Fruit fly (Drosophila melanogaster): ENCODE measurements around the gene vret.

Gene vret

dm6 chr3R:22753600-22753894 is 8.2 kb upstream of the vret start (continued):
- TF ChIP-seq CG2199 (GFP tag; IDR thresholded peaks at IDR 0.05) (0 out of 3 replicates have a peak, but pooled peaks have one; percentile 65), CG1529 (GFP tag; optimal IDR thresholded peaks at IDR 0.05) (no peak), so (GFP tag; IDR thresholded peaks at IDR 0.05) (peak; percentile 65; the same call in 1 of the 3 replicates), ci (GFP tag; IDR thresholded peaks at IDR 0.05) (no peak), abd-A (tag; optimal IDR thresholded peaks at IDR 0.05) (peak; percentile 44), Dbx (GFP tag; IDR thresholded peaks at IDR 0.05) (0 out of 3 replicates have a peak, but pooled peaks have one; percentile 7), mirr (GFP tag; optimal IDR thresholded peaks at IDR 0.05) (peak; percentile 70), CG42726 (GFP tag; IDR thresholded peaks at IDR 0.05; ENCODE audit: partially characterized antibody) (0 out of 2 replicates have a peak, but pooled peaks have one; percentile 32), CG13287 (GFP tag; IDR thresholded peaks at IDR 0.05; ENCODE audit: partially characterized antibody) (peak; percentile 43; the same call in 1 of the 2 replicates), chinmo (GFP tag; IDR thresholded peaks at IDR 0.05; ENCODE audit: partially characterized antibody) (peak; percentile 98), HLHmδ (GFP tag; optimal IDR thresholded peaks at IDR 0.05) (peak; percentile 50), Deaf1 (tag; optimal IDR thresholded peaks at IDR 0.05) (peak; percentile 90), Hr3 (GFP tag; optimal IDR thresholded peaks at IDR 0.05) (no peak), sug (tag; optimal IDR thresholded peaks at IDR 0.05) (peak; percentile 71)

dm6 chr3R:22752929-22753328 is 7.5 kb upstream of the vret start:
- TF ChIP-seq Antp (GFP tag; optimal IDR thresholded peaks at IDR 0.05) (no peak), slp2 (GFP tag; optimal IDR thresholded peaks at IDR 0.05) (no peak), amos (GFP tag; IDR thresholded peaks at IDR 0.05; ENCODE audit: partially characterized antibody) (no peak), NC2α (GFP tag; optimal IDR thresholded peaks at IDR 0.05) (no peak), CG3065 (GFP tag; optimal IDR thresholded peaks at IDR 0.05) (no peak), Lpt (GFP tag; optimal IDR thresholded peaks at IDR 0.05) (no peak), CG15011 (GFP tag; optimal IDR thresholded peaks at IDR 0.05) (no peak), CG7928 (GFP tag; optimal IDR thresholded peaks at IDR 0.05) (peak; percentile 73), GATAe (GFP tag; conservative IDR thresholded peaks at IDR 0.05) (no peak), row (GFP tag; IDR thresholded peaks at IDR 0.05) (peak; percentile 27; the same call in 1 of the 3 replicates), Xrp1 (GFP tag; IDR thresholded peaks at IDR 0.05) (no peak), ind (GFP tag; optimal IDR thresholded peaks at IDR 0.05) (no peak), kah (GFP tag; optimal IDR thresholded peaks at IDR 0.05) (no peak), Max (GFP tag; optimal IDR thresholded peaks at IDR 0.05) (no peak), tin (GFP tag; optimal IDR thresholded peaks at IDR 0.05) (no peak), cwo (GFP tag; optimal IDR thresholded peaks at IDR 0.05) (no peak), D19A (tag; optimal IDR thresholded peaks at IDR 0.05) (no peak), Hr3 (GFP tag; optimal IDR thresholded peaks at IDR 0.05) (no peak), yki (optimal IDR thresholded peaks at IDR 0.05) (no peak), vvl (GFP tag; IDR thresholded peaks at IDR 0.05) (no peak), CG11093 (GFP tag; IDR thresholded peaks at IDR 0.05) (no peak), Trl (optimal IDR thresholded peaks at IDR 0.05) (peak in 1 of 2 experiments; percentile 38), Trl (GFP tag; optimal IDR thresholded peaks at IDR 0.05) (no peak), CG10209 (GFP tag; optimal IDR thresholded peaks at IDR 0.05) (no peak), chinmo (GFP tag; IDR thresholded peaks at IDR 0.05; ENCODE audit: partially characterized antibody) (no peak), CG12299 (tag; optimal IDR thresholded peaks at IDR 0.05) (no peak), nerfin-1 (tag; optimal IDR thresholded peaks at IDR 0.05) (no peak), CG1792 (GFP tag; optimal IDR thresholded peaks at IDR 0.05) (no peak), Deaf1 (tag; optimal IDR thresholded peaks at IDR 0.05) (peak; percentile 11), CG13123 (GFP tag; optimal IDR thresholded peaks at IDR 0.05) (no peak), Dll (GFP tag; IDR thresholded peaks at IDR 0.05; ENCODE audit: partially characterized antibody) (no peak), tna (GFP tag; IDR thresholded peaks at IDR 0.05; ENCODE audit: partially characterized antibody) (no peak), CG9727 (GFP tag; optimal IDR thresholded peaks at IDR 0.05) (no peak), zf30C (GFP tag; optimal IDR thresholded peaks at IDR 0.05) (no peak), ewg (GFP tag; optimal IDR thresholded peaks at IDR 0.05) (peak; percentile 81), stc (GFP tag; IDR thresholded peaks at IDR 0.05) (no peak), CG2199 (GFP tag; IDR thresholded peaks at IDR 0.05) (0 out of 3 replicates have a peak, but pooled peaks have one; percentile 29), CG3407 (GFP tag; optimal IDR thresholded peaks at IDR 0.05) (no peak), Dref (GFP tag; IDR thresholded peaks at IDR 0.05) (no peak), CG18599 (GFP tag; optimal IDR thresholded peaks at IDR 0.05) (peak; percentile 21)

Data from whole organism, embryonic.